Worm (Caenorhabditis elegans) whole organism, L4 larva: ENCODE measurements around the gene F54G2.1.

ENCODE experiments used
- ceh-28 ChIP-seq: fragments of 150-350 bp; optimal IDR thresholded peaks from 2 replicates; lab custom pipeline; 2014; ENCODE audit warnings: missing biosample characterization, missing genetic modification reagents, missing genetic modification characterization
- mdl-1 ChIP-seq, 2 experiments: fragments of 150-350 bp in 1 of 2; sonication (generic microtip) in 1 of 2; optimal IDR thresholded peaks; 2 replicates each; lab custom pipeline; 2014 to 2017; ENCODE audit warnings: missing biosample characterization in 2 of 2, missing genetic modification characterization in 2 of 2
- nhr-77 ChIP-seq: fragments of 150-350 bp; optimal IDR thresholded peaks from 2 replicates; lab custom pipeline; 2014; ENCODE audit warnings: missing biosample characterization, missing genetic modification characterization

- TF ChIP-seq nhr-77 (tag; lab: Kevin White, UChicago) (no peak), ceh-28 (tag; lab: Kevin White, UChicago) (no peak), mdl-1 (tag; optimal IDR thresholded peaks at IDR 0.05; lab: Kevin White, UChicago) (no peak)
Measured at ce11 chrX:2607522-2608278, 56.5 kb downstream of the F54G2.1 start, which contains the start of gene T03G6.1.
